Fruit fly (Drosophila melanogaster) whole organism, embryonic: Measurements from ENCODE around the gene CG13838.
A peak's percentile ranks its signal among the peaks of the same experiment; 100 is the strongest.

Source experiments
- Abd-B ChIP-seq: fragments of 200-800 bp; sonication (Bioruptor generic); optimal IDR thresholded peaks from 2 replicates; lab custom pipeline; 2018; ENCODE audit warnings: missing biosample characterization, mild to moderate bottlenecking, missing genetic modification characterization, moderate library complexity
- Atf3 ChIP-seq: fragments of 200-800 bp; sonication (Bioruptor generic); optimal IDR thresholded peaks from 3 replicates; lab custom pipeline; 2016; ENCODE audit warnings: missing biosample characterization, missing genetic modification characterization
- B-H1 ChIP-seq: fragments of 200-800 bp; sonication (Bioruptor generic); IDR thresholded peaks from 3 replicates; pipeline ENCODE4 v1.3.6; 2022; ENCODE audit warnings: missing biosample characterization, missing genetic modification characterization
- B-H2 ChIP-seq: fragments of 200-800 bp; sonication (Bioruptor generic); optimal IDR thresholded peaks from 2 replicates; lab custom pipeline; 2018; ENCODE audit warnings: missing biosample characterization, mild to moderate bottlenecking, missing genetic modification characterization
- CG10147 ChIP-seq: fragments of 200-800 bp; sonication (Bioruptor generic); optimal IDR thresholded peaks from 2 replicates; lab custom pipeline; 2019; ENCODE audit warnings: missing biosample characterization, mild to moderate bottlenecking, missing genetic modification characterization, moderate library complexity
- CG10565 ChIP-seq: fragments of 200-800 bp; sonication (Bioruptor generic); optimal IDR thresholded peaks from 3 replicates; lab custom pipeline; 2016; ENCODE audit warnings: missing biosample characterization, mild to moderate bottlenecking, missing genetic modification characterization
- CG11723 ChIP-seq: fragments of 200-800 bp; sonication (Bioruptor generic); optimal IDR thresholded peaks from 2 replicates; lab custom pipeline; 2017; ENCODE audit warnings: missing biosample characterization, mild to moderate bottlenecking, missing genetic modification characterization
- CG12104 ChIP-seq: fragments of 200-800 bp; sonication (Bioruptor generic); optimal IDR thresholded peaks from 3 replicates; lab custom pipeline; 2016; ENCODE audit warnings: missing biosample characterization, missing genetic modification characterization
- CG12391 ChIP-seq: fragments of 200-800 bp; sonication (Bioruptor generic); optimal IDR thresholded peaks from 3 replicates; lab custom pipeline; 2018; ENCODE audit warnings: missing biosample characterization, mild to moderate bottlenecking, missing genetic modification characterization, moderate library complexity
- CG16779 ChIP-seq: fragments of 200-800 bp; sonication (Bioruptor generic); IDR thresholded peaks from 2 replicates; pipeline ENCODE4 v1.3.6; 2022; ENCODE audit warnings: missing biosample characterization, missing genetic modification characterization
- CG16813 ChIP-seq: fragments of 200-800 bp; sonication (Bioruptor generic); IDR thresholded peaks from 3 replicates; pipeline ENCODE4 v1.3.6; 2022; ENCODE audit warnings: missing biosample characterization, missing genetic modification characterization; ENCODE audit not compliant: partially characterized antibody
- CG17802 ChIP-seq: fragments of 200-800 bp; sonication (Bioruptor generic); optimal IDR thresholded peaks from 2 replicates; lab custom pipeline; 2018; ENCODE audit warnings: missing biosample characterization, mild to moderate bottlenecking, missing genetic modification characterization, moderate library complexity
- CG30403 ChIP-seq: fragments of 200-800 bp; sonication (Bioruptor generic); optimal IDR thresholded peaks from 3 replicates; lab custom pipeline; 2016; ENCODE audit warnings: missing biosample characterization, missing genetic modification characterization
- CG32767 ChIP-seq: fragments of 200-800 bp; sonication (Bioruptor generic); IDR thresholded peaks from 2 replicates; pipeline ENCODE4 v1.3.6; 2022; ENCODE audit warnings: missing biosample characterization, missing genetic modification characterization
- CG3726 ChIP-seq: fragments of 200-800 bp; sonication (Bioruptor generic); IDR thresholded peaks from 3 replicates; pipeline ENCODE4, ENCODE4 v1.3.6; 2022; ENCODE audit warnings: missing biosample characterization, missing genetic modification characterization
- CG5245 ChIP-seq: fragments of 200-800 bp; sonication (Bioruptor generic); optimal IDR thresholded peaks from 3 replicates; lab custom pipeline; 2016; ENCODE audit warnings: missing biosample characterization, missing genetic modification characterization
- CG8388 ChIP-seq: fragments of 200-800 bp; sonication (Bioruptor generic); optimal IDR thresholded peaks from 2 replicates; lab custom pipeline; 2019; ENCODE audit warnings: missing biosample characterization, mild to moderate bottlenecking, missing genetic modification characterization, moderate library complexity
- CG8478 ChIP-seq: fragments of >200 bp; optimal IDR thresholded peaks from 2 replicates; lab custom pipeline; 2018
- D19B ChIP-seq: fragments of 200-800 bp; sonication (Bioruptor generic); optimal IDR thresholded peaks from 2 replicates; lab custom pipeline; 2017; ENCODE audit warnings: missing biosample characterization, mild to moderate bottlenecking, missing genetic modification characterization
- Dad ChIP-seq: fragments of 200-800 bp; sonication (Bioruptor generic); optimal IDR thresholded peaks from 3 replicates; lab custom pipeline; 2016; ENCODE audit warnings: missing biosample characterization, missing genetic modification characterization
- Ets97D ChIP-seq: fragments of 200-800 bp; sonication (Bioruptor generic); optimal IDR thresholded peaks from 3 replicates; lab custom pipeline; 2016; ENCODE audit warnings: missing biosample characterization, missing genetic modification characterization
- Fer3 ChIP-seq: fragments of 200-800 bp; sonication (Bioruptor generic); optimal IDR thresholded peaks from 2 replicates; lab custom pipeline; 2018; ENCODE audit warnings: missing biosample characterization, mild to moderate bottlenecking, missing genetic modification characterization, moderate library complexity
- Hand ChIP-seq: fragments of 200-800 bp; sonication (Bioruptor generic); optimal IDR thresholded peaks from 2 replicates; lab custom pipeline; 2017; ENCODE audit warnings: mild to moderate bottlenecking, missing biosample characterization, missing genetic modification reagents, missing genetic modification characterization
- Hey ChIP-seq: fragments of 200-800 bp; sonication (Bioruptor generic); optimal IDR thresholded peaks from 3 replicates; lab custom pipeline; 2018; ENCODE audit warnings: missing biosample characterization, mild to moderate bottlenecking, missing genetic modification characterization
- Hr78 ChIP-seq, 2 experiments: fragments of 200-800 bp in 1 of 2; fragments of >200 bp in 1 of 2; sonication (Bioruptor generic) in 1 of 2; optimal IDR thresholded peaks; 2 replicates each; lab custom pipeline; 2017 to 2019; ENCODE audit warnings: missing biosample characterization in 2 of 2, missing genetic modification characterization in 2 of 2, mild to moderate bottlenecking in 1 of 2, moderate library complexity in 1 of 2
- Meics ChIP-seq: fragments of 200-800 bp; sonication (Bioruptor generic); optimal IDR thresholded peaks from 2 replicates; lab custom pipeline; 2017; ENCODE audit warnings: missing biosample characterization, mild to moderate bottlenecking, missing genetic modification characterization
- NFAT ChIP-seq: fragments of 200-800 bp; sonication (Bioruptor generic); IDR thresholded peaks from 2 replicates; pipeline ENCODE4 v1.3.6; 2022; ENCODE audit warnings: missing biosample characterization, missing genetic modification characterization
- Nf-YC ChIP-seq: fragments of 200-800 bp; optimal IDR thresholded peaks from 3 replicates; lab custom pipeline; 2019; ENCODE audit warnings: missing biosample characterization, mild to moderate bottlenecking, missing genetic modification characterization, moderate library complexity
- NfI ChIP-seq: fragments of 200-800 bp; sonication (Bioruptor generic); optimal IDR thresholded peaks from 3 replicates; lab custom pipeline; 2018; ENCODE audit warnings: missing biosample characterization, mild to moderate bottlenecking, missing genetic modification characterization, moderate library complexity
- Pdp1 ChIP-seq, 2 experiments: fragments of 200-800 bp; sonication (Bioruptor generic); optimal IDR thresholded peaks; 3 replicates each; lab custom pipeline; 2016; ENCODE audit warnings: missing biosample characterization in 2 of 2, missing genetic modification characterization in 2 of 2, mild to moderate bottlenecking in 1 of 2, moderate library complexity in 1 of 2
- Ravus ChIP-seq: fragments of 200-800 bp; sonication (Bioruptor generic); IDR thresholded peaks from 2 replicates; pipeline ENCODE4 v1.3.6; 2022; ENCODE audit warnings: missing biosample characterization, missing genetic modification characterization
- Sin3A ChIP-seq: fragments of >200 bp; optimal IDR thresholded peaks from 2 replicates; lab custom pipeline; 2018
- Sox100B ChIP-seq: fragments of 200-800 bp; sonication (Bioruptor generic); optimal IDR thresholded peaks from 3 replicates; lab custom pipeline; 2018; ENCODE audit warnings: missing biosample characterization, mild to moderate bottlenecking, missing genetic modification characterization
- Xbp1 ChIP-seq: fragments of 200-800 bp; sonication (Bioruptor generic); optimal IDR thresholded peaks from 3 replicates; lab custom pipeline; 2016; ENCODE audit warnings: missing biosample characterization, mild to moderate bottlenecking, missing genetic modification characterization
- YL-1 ChIP-seq: fragments of 200-800 bp; sonication (Bioruptor generic); optimal IDR thresholded peaks from 3 replicates; lab custom pipeline; 2017; ENCODE audit warnings: missing biosample characterization, mild to moderate bottlenecking, missing genetic modification characterization
- ara ChIP-seq: fragments of 200-800 bp; sonication (Bioruptor generic); IDR thresholded peaks from 2 replicates; pipeline ENCODE4 v1.3.6; 2022; ENCODE audit warnings: missing biosample characterization, missing genetic modification characterization
- cad ChIP-seq: fragments of >200 bp; optimal IDR thresholded peaks from 2 replicates; lab custom pipeline; 2017; ENCODE audit warnings: missing biosample characterization, missing genetic modification characterization
- cas ChIP-seq: fragments of 200-800 bp; sonication (Bioruptor generic); IDR thresholded peaks from 2 replicates; pipeline ENCODE4 v1.3.6; 2022; ENCODE audit warnings: missing biosample characterization, missing genetic modification characterization
- chinmo ChIP-seq: fragments of 200-800 bp; sonication (Bioruptor generic); IDR thresholded peaks from 4 replicates; pipeline ENCODE4 v1.3.6; 2022; ENCODE audit warnings: missing biosample characterization, missing genetic modification characterization; ENCODE audit not compliant: partially characterized antibody
- crol ChIP-seq: fragments of 200-800 bp; sonication (Bioruptor generic); IDR thresholded peaks from 2 replicates; pipeline ENCODE4 v1.3.6; 2022; ENCODE audit warnings: missing biosample characterization, missing genetic modification characterization
- grau ChIP-seq: fragments of 200-800 bp; optimal IDR thresholded peaks from 3 replicates; lab custom pipeline; 2019; ENCODE audit warnings: missing biosample characterization, mild to moderate bottlenecking, missing genetic modification characterization, moderate library complexity
- h ChIP-seq: fragments of >200 bp; optimal IDR thresholded peaks from 2 replicates; lab custom pipeline; 2017
- ind ChIP-seq: fragments of 200-800 bp; sonication (Bioruptor generic); optimal IDR thresholded peaks from 3 replicates; lab custom pipeline; 2016; ENCODE audit warnings: missing biosample characterization, missing genetic modification characterization
- inv ChIP-seq: fragments of 200-800 bp; sonication (Bioruptor generic); IDR thresholded peaks from 2 replicates; pipeline ENCODE4 v1.3.6; 2022; ENCODE audit warnings: missing biosample characterization, missing genetic modification characterization; ENCODE audit not compliant: partially characterized antibody
- lab ChIP-seq: fragments of 200-800 bp; sonication (Bioruptor generic); optimal IDR thresholded peaks from 3 replicates; lab custom pipeline; 2017; ENCODE audit warnings: missing biosample characterization, missing genetic modification characterization, mild to moderate bottlenecking, moderate library complexity, missing genetic modification reagents
- lola ChIP-seq, 3 experiments: fragments of >200 bp in 2 of 3; fragments of 200-800 bp in 1 of 3; sonication (Bioruptor generic) in 1 of 3; optimal IDR thresholded peaks; 2 replicates each; lab custom pipeline; 2017 to 2019; ENCODE audit warnings: missing biosample characterization in 3 of 3, missing genetic modification characterization in 3 of 3, mild to moderate bottlenecking in 1 of 3, moderate library complexity in 1 of 3
- mirr ChIP-seq: fragments of 200-800 bp; sonication (Bioruptor generic); optimal IDR thresholded peaks from 3 replicates; lab custom pipeline; 2018; ENCODE audit warnings: missing biosample characterization, mild to moderate bottlenecking, missing genetic modification characterization
- nmo ChIP-seq: fragments of 200-800 bp; sonication (Bioruptor generic); optimal IDR thresholded peaks from 2 replicates; lab custom pipeline; 2018; ENCODE audit warnings: missing biosample characterization, mild to moderate bottlenecking, missing genetic modification characterization, moderate library complexity
- org-1 ChIP-seq: fragments of 200-800 bp; sonication (Bioruptor generic); optimal IDR thresholded peaks from 2 replicates; lab custom pipeline; 2017; ENCODE audit warnings: missing biosample characterization, missing genetic modification characterization
- pzg ChIP-seq: fragments of 200-800 bp; sonication (Bioruptor generic); optimal IDR thresholded peaks from 3 replicates; lab custom pipeline; 2018; ENCODE audit warnings: missing biosample characterization, mild to moderate bottlenecking, missing genetic modification characterization, moderate library complexity
- tin ChIP-seq: fragments of 200-800 bp; sonication (Bioruptor generic); optimal IDR thresholded peaks from 3 replicates; lab custom pipeline; 2016; ENCODE audit warnings: missing biosample characterization, missing genetic modification characterization

CG13838 gene

DNA sequence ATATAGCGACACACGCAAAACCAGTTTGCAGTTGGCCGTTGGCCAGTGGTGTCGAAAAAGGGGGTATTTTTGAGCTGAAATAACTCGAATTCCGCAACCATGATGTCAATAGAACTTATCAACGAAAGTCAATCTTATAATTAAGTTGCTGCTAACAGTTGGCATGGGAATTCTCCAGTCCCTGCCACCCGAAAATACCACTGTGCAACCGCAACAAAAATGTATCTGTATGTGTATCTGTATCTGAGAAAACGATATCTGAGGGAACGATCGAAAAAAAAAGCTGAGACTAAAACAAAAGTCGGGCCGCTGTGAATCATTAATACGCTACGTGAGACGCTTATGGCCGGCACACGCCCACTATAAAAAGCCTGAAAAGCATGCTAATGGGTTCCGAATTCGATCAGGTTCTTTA, 4.5 kb downstream of the CG13838 start (continued):
- peak; percentile 2 for TF ChIP-seq CG12391 (tag; lab: Kevin White, UChicago)
- TF ChIP-seq CG32767 (GFP tag; lab: Robert Waterston, UW): peak; percentile 52; the same call in 1 of the 2 replicates
- no peak for TF ChIP-seq Hand
- no peak for TF ChIP-seq inv (GFP tag; lab: Robert Waterston, UW)
- TF ChIP-seq CG10565 (GFP tag; lab: Kevin White, UChicago): no peak
- peak; percentile 60 for TF ChIP-seq lab (GFP tag; lab: Kevin White, UChicago)
- TF ChIP-seq mirr (GFP tag; lab: Kevin White, UChicago): no peak
- peak; percentile 3 for TF ChIP-seq Abd-B
- TF ChIP-seq Hey (tag; lab: Kevin White, UChicago): no peak
- peak; percentile 51 for TF ChIP-seq Fer3
- peak in 1 of 2 experiments; percentile 43 for TF ChIP-seq Pdp1 (GFP tag; optimal IDR thresholded peaks at IDR 0.05; lab: Kevin White, UChicago)
- TF ChIP-seq cas (GFP tag; lab: Robert Waterston, UW): no peak
- no peak for TF ChIP-seq crol (GFP tag; lab: Robert Waterston, UW)
- TF ChIP-seq Atf3 (GFP tag; lab: Kevin White, UChicago): no peak
- no peak for TF ChIP-seq Nf-YC (tag; lab: Kevin White, UChicago)
- no peak for TF ChIP-seq CG5245 (GFP tag; lab: Kevin White, UChicago)
- no peak for TF ChIP-seq CG17802 (tag; lab: Kevin White, UChicago)
- no peak for TF ChIP-seq CG11723
- peak; percentile 60 for TF ChIP-seq Meics (GFP tag; lab: Kevin White, UChicago)
- 0 out of 2 replicates have a peak, but pooled peaks have one; percentile 20 for TF ChIP-seq CG16779 (GFP tag; lab: Robert Waterston, UW)
- TF ChIP-seq ara (GFP tag; lab: Robert Waterston, UW): no peak
- TF ChIP-seq CG16813 (GFP tag; lab: Robert Waterston, UW): no peak
- TF ChIP-seq tin (GFP tag; lab: Kevin White, UChicago): no peak
- TF ChIP-seq CG30403 (GFP tag; lab: Kevin White, UChicago): peak; percentile 47
- TF ChIP-seq B-H2 (GFP tag; lab: Kevin White, UChicago): no peak
- TF ChIP-seq D19B: peak; percentile 4
- no peak for TF ChIP-seq cad
- TF ChIP-seq org-1 (GFP tag; lab: Kevin White, UChicago): no peak
- TF ChIP-seq B-H1: no peak
- peak; percentile 50 for TF ChIP-seq NfI
- no peak for TF ChIP-seq h (lab: Kevin White, UChicago)
- peak; percentile 14 for TF ChIP-seq nmo (GFP tag; lab: Kevin White, UChicago)
- no peak for TF ChIP-seq YL-1 (GFP tag; lab: Kevin White, UChicago)
- TF ChIP-seq NFAT (GFP tag; lab: Robert Waterston, UW): 0 out of 2 replicates have a peak, but pooled peaks have one; percentile 32
- no peak for TF ChIP-seq Sox100B
- TF ChIP-seq pzg (GFP tag; lab: Kevin White, UChicago): no peak
- peak; percentile 54 for TF ChIP-seq grau (tag; lab: Kevin White, UChicago)
- peak; percentile 37 for TF ChIP-seq ind (GFP tag; lab: Kevin White, UChicago)
- TF ChIP-seq CG3726 (GFP tag; lab: Robert Waterston, UW): no peak
- TF ChIP-seq CG10147 (GFP tag; lab: Kevin White, UChicago): no peak
- peak; percentile 38 for TF ChIP-seq Xbp1 (GFP tag; lab: Kevin White, UChicago)
- no peak for TF ChIP-seq Sin3A (lab: Kevin White, UChicago)
- TF ChIP-seq Ravus (GFP tag; lab: Robert Waterston, UW): no peak
- TF ChIP-seq chinmo: peak; percentile 51; the same call in 1 of the 4 replicates
- no peak for TF ChIP-seq CG8478 (lab: Kevin White, UChicago)
- no peak for TF ChIP-seq Ets97D (GFP tag; lab: Kevin White, UChicago)
- no peak for TF ChIP-seq Hr78 (GFP tag; optimal IDR thresholded peaks at IDR 0.05; lab: Kevin White, UChicago)
- no peak for TF ChIP-seq lola (GFP tag; optimal IDR thresholded peaks at IDR 0.05; lab: Kevin White, UChicago)
- no peak for TF ChIP-seq CG8388
- TF ChIP-seq Dad: no peak
- no peak for TF ChIP-seq CG12104
